Worm (Caenorhabditis elegans): Measurements from ENCODE around the gene srw-115.

srw-115 gene

DNA sequence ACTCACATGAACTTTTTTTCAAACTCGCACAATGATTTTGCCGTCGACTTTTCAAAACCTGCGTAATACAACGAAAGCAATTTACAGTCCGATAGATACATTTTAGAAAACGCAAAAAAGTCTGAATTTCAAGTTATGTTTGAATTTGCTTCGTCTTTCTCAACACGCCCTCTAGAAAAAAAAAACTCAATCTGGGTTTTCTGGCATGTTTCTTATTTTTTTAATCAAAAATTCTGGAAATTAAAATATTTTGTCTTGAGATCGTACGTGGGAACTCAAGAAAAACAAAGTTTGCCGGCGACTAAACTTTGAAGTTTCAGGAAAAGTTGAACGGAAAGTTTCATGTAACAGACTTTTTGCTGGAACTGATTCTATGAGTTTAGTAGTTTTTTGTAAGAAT is at the start of gene srw-115:
Gene srw-115, minus strand, starts transcription at position 101 of the 400 bp plus-strand sequence.
- no peak for TF ChIP-seq elt-1 (tag; optimal IDR thresholded peaks at IDR 0.05; ENCODE audit: borderline replicate concordance, insufficient read depth)
- no peak for TF ChIP-seq elt-3 (tag; optimal IDR thresholded peaks at IDR 0.05)

DNA sequence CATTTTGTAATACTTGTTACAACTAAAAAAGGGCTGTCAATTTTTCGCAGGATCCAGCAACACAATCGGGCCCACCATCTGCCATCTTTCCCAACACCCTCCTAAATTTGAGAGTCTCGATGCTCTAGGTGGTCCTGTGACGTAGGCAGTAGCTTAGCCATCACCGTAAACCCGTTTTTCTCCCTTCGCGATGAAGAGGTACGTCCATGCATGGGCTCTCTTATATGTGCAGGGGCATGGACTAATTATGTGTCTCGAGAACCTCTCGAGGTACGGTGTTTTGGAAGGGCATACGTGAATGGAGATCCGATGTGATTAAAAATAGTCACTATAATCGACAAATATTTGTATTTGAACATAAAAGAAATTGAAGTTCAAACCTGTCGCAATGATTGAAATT is 47.2 kb upstream of the srw-115 start:
- TF ChIP-seq blmp-1 (tag; optimal IDR thresholded peaks at IDR 0.05) (no peak), unc-62 (GFP tag; optimal IDR thresholded peaks at IDR 0.05) (no peak), mls-2 (tag; optimal IDR thresholded peaks at IDR 0.05) (no peak), ham-2 (GFP tag; optimal IDR thresholded peaks at IDR 0.05) (no peak), ztf-11 (tag; optimal IDR thresholded peaks at IDR 0.05) (no peak), nhr-12 (tag; optimal IDR thresholded peaks at IDR 0.05) (no peak), zip-8 (tag; optimal IDR thresholded peaks at IDR 0.05) (no peak), lin-13 (tag; optimal IDR thresholded peaks at IDR 0.05) (no peak), lin-32 (GFP tag; optimal IDR thresholded peaks at IDR 0.05) (no peak), lsy-2 (tag; optimal IDR thresholded peaks at IDR 0.05) (no peak), elt-1 (tag; optimal IDR thresholded peaks at IDR 0.05; ENCODE audit: borderline replicate concordance, insufficient read depth) (no peak), unc-39 (tag; optimal IDR thresholded peaks at IDR 0.05) (no peak), snpc-4 (tag; optimal IDR thresholded peaks at IDR 0.05) (no peak), unc-120 (tag; optimal IDR thresholded peaks at IDR 0.05; ENCODE audit: poor library complexity, severe bottlenecking) (no peak), nhr-237 (tag; optimal IDR thresholded peaks at IDR 0.05) (no peak), hlh-1 (tag; optimal IDR thresholded peaks at IDR 0.05) (no peak), pha-4 (tag; optimal IDR thresholded peaks at IDR 0.05) (no peak)

DNA sequence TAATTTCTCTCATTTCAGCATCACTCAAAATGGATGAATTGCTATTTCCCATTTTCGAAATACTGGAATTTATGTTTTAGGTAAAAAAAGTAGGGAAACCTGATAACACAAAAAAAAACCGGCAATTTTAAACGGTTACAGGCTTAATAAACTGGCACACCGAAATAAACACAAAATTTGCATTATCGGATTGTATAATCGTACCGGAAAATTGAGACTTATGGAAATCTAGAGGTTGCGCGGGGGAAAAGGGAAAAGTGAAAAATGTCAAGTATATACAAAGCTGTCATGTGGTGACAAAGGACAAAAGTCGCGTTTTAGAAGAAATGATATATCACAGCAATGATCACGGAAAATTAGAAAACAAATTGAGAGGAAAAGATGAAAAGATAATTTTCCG is 45.6 kb upstream of the srw-115 start, which contains the start of gene chpf-2:
Gene chpf-2, minus strand, starts transcription at position 101 of the 400 bp plus-strand sequence.
- TF ChIP-seq blmp-1 (tag; optimal IDR thresholded peaks at IDR 0.05) (no peak), unc-39 (tag; optimal IDR thresholded peaks at IDR 0.05) (no peak), pha-4 (tag; optimal IDR thresholded peaks at IDR 0.05) (no peak), cnd-1 (tag; optimal IDR thresholded peaks at IDR 0.05) (no peak), unc-62 (GFP tag; optimal IDR thresholded peaks at IDR 0.05) (no peak), mab-5 (tag; optimal IDR thresholded peaks at IDR 0.05) (no peak), lin-13 (tag; optimal IDR thresholded peaks at IDR 0.05) (no peak), ham-2 (GFP tag; optimal IDR thresholded peaks at IDR 0.05) (no peak), tbx-8 (GFP tag; optimal IDR thresholded peaks at IDR 0.05) (no peak), mls-2 (tag; optimal IDR thresholded peaks at IDR 0.05) (no peak), flh-1 (GFP tag; optimal IDR thresholded peaks at IDR 0.05) (no peak), lsy-2 (tag; optimal IDR thresholded peaks at IDR 0.05) (no peak), zip-8 (tag; optimal IDR thresholded peaks at IDR 0.05) (no peak), elt-1 (tag; optimal IDR thresholded peaks at IDR 0.05; ENCODE audit: borderline replicate concordance, insufficient read depth) (no peak), sem-2 (GFP tag; optimal IDR thresholded peaks at IDR 0.05) (no peak)

DNA sequence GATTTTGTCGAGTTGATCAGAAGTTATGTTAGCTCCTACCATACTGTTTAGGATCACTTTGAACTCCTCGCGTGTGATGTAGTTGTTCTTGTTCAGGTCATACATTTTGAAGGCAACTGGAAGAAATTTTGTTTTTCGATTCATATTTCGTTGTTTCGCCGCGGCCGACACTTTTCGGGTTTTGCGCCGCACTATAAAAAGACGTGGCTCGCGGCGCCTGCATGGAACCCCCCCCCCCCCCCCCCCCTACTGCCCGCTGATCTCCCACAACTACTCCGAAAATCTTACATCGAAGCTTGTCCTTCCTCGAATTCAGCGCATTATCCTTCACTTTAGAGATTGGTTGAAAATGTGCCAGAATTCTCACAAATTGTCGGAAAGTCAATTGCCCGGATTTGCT is 44.3 kb upstream of the srw-115 start:
- no peak for TF ChIP-seq nhr-12 (tag; optimal IDR thresholded peaks at IDR 0.05)
- TF ChIP-seq elt-1 (tag; optimal IDR thresholded peaks at IDR 0.05; ENCODE audit: borderline replicate concordance, insufficient read depth) = no peak
- no peak for TF ChIP-seq hlh-1 (tag; optimal IDR thresholded peaks at IDR 0.05)
- TF ChIP-seq flh-1 (GFP tag; optimal IDR thresholded peaks at IDR 0.05) = no peak
- TF ChIP-seq unc-62 (GFP tag; optimal IDR thresholded peaks at IDR 0.05) = no peak
- no peak for TF ChIP-seq ham-2 (GFP tag; optimal IDR thresholded peaks at IDR 0.05)
- no peak for TF ChIP-seq blmp-1 (tag; optimal IDR thresholded peaks at IDR 0.05)
- TF ChIP-seq nhr-2 (tag; optimal IDR thresholded peaks at IDR 0.05) = no peak
- TF ChIP-seq nhr-28 (tag; optimal IDR thresholded peaks at IDR 0.05) = no peak
- no peak for TF ChIP-seq mab-5 (tag; optimal IDR thresholded peaks at IDR 0.05)
- TF ChIP-seq drap-1 (GFP tag; optimal IDR thresholded peaks at IDR 0.05) = no peak
- TF ChIP-seq unc-120 (tag; optimal IDR thresholded peaks at IDR 0.05; ENCODE audit: poor library complexity, severe bottlenecking) = no peak
- TF ChIP-seq tbx-8 (GFP tag; optimal IDR thresholded peaks at IDR 0.05) = no peak
- TF ChIP-seq ceh-83 (GFP tag; optimal IDR thresholded peaks at IDR 0.05) = no peak
- TF ChIP-seq lin-13 (tag; optimal IDR thresholded peaks at IDR 0.05) = no peak

DNA sequence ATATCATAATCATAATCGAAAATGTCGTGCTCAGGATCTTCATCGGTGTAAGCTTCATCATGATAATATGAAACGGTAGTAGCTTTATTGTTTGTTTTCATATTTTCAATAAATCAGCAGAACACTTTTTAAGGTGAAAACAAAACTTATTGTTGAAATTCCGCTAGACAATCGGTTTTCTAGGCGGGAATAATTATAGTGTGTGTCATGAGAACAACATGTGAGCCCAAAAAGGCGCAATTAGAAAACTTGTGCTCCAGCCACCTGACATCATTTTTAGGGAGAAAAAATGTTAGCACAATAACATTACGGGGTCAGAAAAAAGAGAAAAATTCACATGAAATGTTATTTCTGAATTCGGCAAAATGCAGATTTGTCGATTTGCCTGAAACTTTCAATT is 40.5 kb upstream of the srw-115 start, which contains the start of gene srw-8:
Gene srw-8, minus strand, starts transcription at position 101 of the 400 bp plus-strand sequence.
- no peak for TF ChIP-seq lsy-2 (tag; optimal IDR thresholded peaks at IDR 0.05)
- no peak for TF ChIP-seq blmp-1 (tag; optimal IDR thresholded peaks at IDR 0.05)
- TF ChIP-seq nhr-237 (tag; optimal IDR thresholded peaks at IDR 0.05) = no peak
- TF ChIP-seq tbx-8 (GFP tag; optimal IDR thresholded peaks at IDR 0.05) = no peak
- TF ChIP-seq flh-1 (GFP tag; optimal IDR thresholded peaks at IDR 0.05) = no peak
- no peak for TF ChIP-seq hlh-1 (tag; optimal IDR thresholded peaks at IDR 0.05)
- no peak for TF ChIP-seq ceh-39 (tag; optimal IDR thresholded peaks at IDR 0.05)
- TF ChIP-seq M03D4.4 (tag; optimal IDR thresholded peaks at IDR 0.05) = no peak
- no peak for TF ChIP-seq nhr-2 (tag; optimal IDR thresholded peaks at IDR 0.05)
- no peak for TF ChIP-seq unc-120 (tag; optimal IDR thresholded peaks at IDR 0.05; ENCODE audit: poor library complexity, severe bottlenecking)
- no peak for TF ChIP-seq drap-1 (GFP tag; optimal IDR thresholded peaks at IDR 0.05)
- TF ChIP-seq bed-3 (GFP tag; optimal IDR thresholded peaks at IDR 0.05) = no peak
- no peak for TF ChIP-seq zip-8 (tag; optimal IDR thresholded peaks at IDR 0.05)
- no peak for TF ChIP-seq ham-2 (GFP tag; optimal IDR thresholded peaks at IDR 0.05)
- TF ChIP-seq ztf-11 (tag; optimal IDR thresholded peaks at IDR 0.05) = no peak
- TF ChIP-seq sptf-1 (tag; optimal IDR thresholded peaks at IDR 0.05) = no peak
- no peak for TF ChIP-seq elt-3 (tag; optimal IDR thresholded peaks at IDR 0.05)
- TF ChIP-seq pha-4 (tag; optimal IDR thresholded peaks at IDR 0.05) = no peak
